Worm (Caenorhabditis elegans) whole organism, dauer: ENCODE measurements around the gene ucr-1.

Experiments used
- unc-62 ChIP-seq: sonication (generic microtip); optimal IDR thresholded peaks from 2 replicates; lab custom pipeline; 2017; ENCODE audit warnings: missing biosample characterization, missing genetic modification reagents, missing genetic modification characterization

The ucr-1 gene

DNA sequence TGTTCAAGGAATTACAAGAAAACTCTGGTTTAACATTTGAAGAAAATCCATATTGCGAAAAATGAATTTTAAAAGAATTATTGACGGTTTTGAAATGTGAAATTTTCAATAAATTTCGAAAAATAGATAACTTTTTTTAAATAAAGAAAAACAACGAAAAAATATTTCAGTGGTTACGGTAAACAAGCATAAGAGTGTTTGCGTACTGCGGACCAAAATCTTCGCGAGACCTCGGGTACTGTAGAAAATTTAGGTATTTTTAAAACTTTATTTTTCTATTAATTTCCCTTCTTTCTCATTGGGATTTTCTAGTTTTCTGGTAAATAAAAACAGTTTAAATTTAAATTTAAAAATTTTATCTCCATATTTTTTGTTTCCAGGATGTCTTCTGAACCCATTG lies 12.1 kb downstream of the ucr-1 start, which contains the start of gene xnd-1:
Gene xnd-1, plus strand, starts transcription at position 381 of the 400 bp plus-strand sequence.
- TF ChIP-seq unc-62 (GFP tag; lab: Kevin White, UChicago) = no peak

- no peak for TF ChIP-seq unc-62 (GFP tag; lab: Kevin White, UChicago)
Observed at ce11 chrIII:5610276-5610675, 18.3 kb downstream of the ucr-1 start, which contains the start of gene C05D2.8. TSS of gene C05D2.8 (minus strand) at chrIII:5610346.

- TF ChIP-seq unc-62 (GFP tag; lab: Kevin White, UChicago) = no peak
Observed at ce11 chrIII:5611604-5612324, 19.8 kb downstream of the ucr-1 start, which contains the start of gene bas-1. TSS of gene bas-1 (plus strand) at chrIII:5612274.

DNA sequence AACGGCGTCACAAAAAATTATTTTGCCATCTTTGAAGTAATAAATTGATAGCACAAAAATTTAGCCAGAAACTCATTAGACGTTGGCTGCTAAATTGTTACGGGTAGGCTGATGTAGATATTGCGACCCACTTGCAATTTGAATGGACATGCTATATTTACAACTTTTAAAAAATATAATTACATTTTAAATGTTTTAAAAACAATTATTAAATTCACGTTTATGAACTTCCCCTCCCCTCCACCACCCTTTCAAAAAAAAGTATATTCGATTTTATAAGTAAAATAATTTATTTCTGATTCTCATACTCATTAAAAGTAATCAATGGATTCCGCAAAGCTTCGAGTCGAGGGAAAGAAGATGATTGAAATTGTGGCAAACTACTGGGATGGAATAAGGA lies 22.7 kb downstream of the ucr-1 start, which contains the start of gene basl-1:
Gene basl-1, plus strand, starts transcription at position 301 of the 400 bp plus-strand sequence.
- TF ChIP-seq unc-62 (GFP tag; lab: Kevin White, UChicago) = no peak

ce11 chrIII:5615675-5616074 lies 23.7 kb downstream of the ucr-1 start:
- no peak for TF ChIP-seq unc-62 (GFP tag; lab: Kevin White, UChicago)

- TF ChIP-seq unc-62 (GFP tag; lab: Kevin White, UChicago) = no peak
Observed at ce11 chrIII:5620186-5620585, 28.3 kb downstream of the ucr-1 start.

- TF ChIP-seq unc-62 (GFP tag; lab: Kevin White, UChicago) = no peak
Observed at ce11 chrIII:5621236-5621635, 29.3 kb downstream of the ucr-1 start.

ce11 chrIII:5622232-5623009 lies 30.5 kb downstream of the ucr-1 start:
- no peak for TF ChIP-seq unc-62 (GFP tag; lab: Kevin White, UChicago)

- TF ChIP-seq unc-62 (GFP tag; lab: Kevin White, UChicago) = no peak
Observed at ce11 chrIII:5623418-5623817, 31.5 kb downstream of the ucr-1 start.

ce11 chrIII:5624835-5625234 lies 32.9 kb downstream of the ucr-1 start, which contains the start of gene daf-4:
TSS of gene daf-4 (plus strand) at chrIII:5625135.
- no peak for TF ChIP-seq unc-62 (GFP tag; lab: Kevin White, UChicago)

ce11 chrIII:5629225-5629624 lies 37.3 kb downstream of the ucr-1 start:
- no peak for TF ChIP-seq unc-62 (GFP tag; lab: Kevin White, UChicago)

DNA sequence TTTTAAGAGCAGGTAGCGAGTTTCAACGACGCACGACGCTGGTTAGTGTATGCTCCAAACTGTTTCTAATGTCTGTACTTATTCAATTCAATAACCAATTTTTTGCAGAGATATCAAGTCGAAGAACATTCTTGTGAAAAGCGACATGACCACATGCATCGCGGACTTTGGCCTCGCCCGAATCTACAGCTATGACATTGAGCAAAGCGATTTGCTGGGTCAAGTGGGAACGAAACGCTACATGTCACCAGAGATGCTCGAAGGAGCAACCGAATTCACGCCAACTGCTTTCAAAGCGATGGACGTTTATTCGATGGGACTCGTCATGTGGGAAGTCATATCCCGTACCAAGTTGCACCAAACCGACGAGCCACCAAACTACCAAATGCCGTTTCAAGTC lies 38.4 kb downstream of the ucr-1 start:
- TF ChIP-seq unc-62 (GFP tag; lab: Kevin White, UChicago) = no peak

DNA sequence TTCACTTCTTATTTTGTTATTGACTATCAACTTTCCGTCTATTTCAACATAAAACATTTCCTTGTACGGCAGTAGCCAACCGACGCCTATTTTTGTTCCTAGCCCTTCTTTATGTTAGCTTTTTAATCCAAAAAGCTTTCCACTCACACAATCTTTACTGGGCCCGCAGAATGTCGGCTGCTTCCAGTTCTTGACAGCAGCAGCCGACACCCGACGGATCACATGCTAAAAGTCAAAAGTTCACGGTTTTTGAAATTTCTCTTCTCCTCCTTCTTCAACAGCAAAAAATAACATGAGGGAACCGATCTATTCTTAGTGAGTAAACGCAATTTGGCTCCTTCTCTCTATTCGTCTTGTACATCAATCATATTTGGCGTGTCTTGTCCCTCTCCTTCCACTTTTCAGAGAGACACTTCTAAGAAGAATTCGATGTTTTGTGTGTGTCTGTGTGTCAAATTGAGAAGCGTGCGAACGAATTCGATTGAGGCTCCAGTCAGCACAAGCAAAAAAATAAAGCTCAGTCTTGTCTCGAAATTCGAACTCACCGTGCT lies 40.6 kb downstream of the ucr-1 start:
- TF ChIP-seq unc-62 (GFP tag; lab: Kevin White, UChicago) = no peak

DNA sequence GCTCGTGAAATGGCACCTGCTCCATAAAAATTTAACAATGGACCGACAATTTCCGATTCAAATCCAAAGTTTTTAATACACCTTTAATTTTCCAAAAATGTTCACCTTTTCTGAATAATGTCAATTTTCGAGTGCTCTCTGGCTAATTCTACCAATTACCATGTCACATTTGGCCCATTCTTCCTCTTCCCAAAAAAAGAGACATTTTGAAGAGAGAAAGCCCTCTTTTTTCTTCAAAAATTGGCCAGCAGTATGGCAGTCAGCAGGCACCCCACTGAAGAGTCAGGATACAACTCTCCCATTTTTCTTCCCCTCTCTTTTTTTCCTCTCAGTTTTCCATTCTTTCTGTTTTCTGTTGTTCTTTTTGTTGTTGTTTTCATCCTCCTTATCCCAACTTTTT lies 42.6 kb downstream of the ucr-1 start:
- TF ChIP-seq unc-62 (GFP tag; lab: Kevin White, UChicago) = no peak

DNA sequence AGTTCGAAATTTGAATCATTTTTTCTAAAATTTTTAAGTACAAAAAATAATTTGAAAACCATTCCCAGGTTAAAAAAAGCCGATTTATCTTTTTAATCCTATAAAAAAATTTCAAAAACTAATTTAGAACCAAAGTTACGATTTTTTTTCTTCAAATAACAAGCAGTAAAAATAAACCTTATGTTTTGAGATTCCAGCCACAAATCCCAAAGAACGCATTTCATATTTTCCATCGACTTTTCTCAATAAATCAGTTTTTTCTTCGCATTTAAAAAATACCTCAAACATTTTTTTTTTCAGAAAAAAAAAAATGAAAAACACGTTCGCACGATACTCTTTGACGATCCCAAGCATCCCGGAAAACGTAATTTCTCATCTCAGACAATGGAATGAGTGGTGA lies 43.2 kb downstream of the ucr-1 start, which contains the start of gene ckk-1:
Gene ckk-1, plus strand, starts transcription at position 301 of the 400 bp plus-strand sequence.
- TF ChIP-seq unc-62 (GFP tag; lab: Kevin White, UChicago) = no peak

ce11 chrIII:5639893-5640292 lies 48.0 kb downstream of the ucr-1 start:
- TF ChIP-seq unc-62 (GFP tag; lab: Kevin White, UChicago) = no peak
